Worm (Caenorhabditis elegans) whole organism, L3 larva: ENCODE data around the gene F32D8.15.

Source experiments
- fkh-10 ChIP-seq: sonication (generic microtip); optimal IDR thresholded peaks from 2 replicates; lab custom pipeline; 2017; ENCODE audit warnings: missing biosample characterization, missing genetic modification reagents, missing genetic modification characterization
- lin-39 ChIP-seq: fragments of 150-350 bp; optimal IDR thresholded peaks from 2 replicates; lab custom pipeline; 2018; ENCODE audit warnings: missing biosample characterization, missing genetic modification reagents, missing genetic modification characterization

DNA sequence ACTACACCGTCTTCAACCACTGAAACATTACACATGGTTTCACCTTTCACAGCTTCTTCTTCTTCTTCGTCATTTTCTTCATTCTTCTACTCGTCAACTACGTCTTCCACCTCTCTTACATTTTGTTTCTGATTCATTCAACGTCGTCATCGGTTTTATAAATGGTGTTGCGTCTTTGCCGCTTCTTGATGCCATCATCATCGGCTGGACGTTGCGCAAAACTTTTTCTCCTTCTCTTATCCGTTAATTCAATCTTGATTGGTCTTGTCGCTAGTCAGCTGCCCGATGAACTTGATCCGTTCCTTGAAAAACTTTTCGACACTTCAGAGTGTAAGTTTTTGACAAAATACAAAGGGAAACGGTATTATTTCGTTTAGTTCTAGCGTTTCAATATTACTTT, 5.2 kb upstream of the F32D8.15 start:
- no peak for TF ChIP-seq lin-39
- TF ChIP-seq fkh-10 (GFP tag; lab: Kevin White, UChicago), result no peak
